Fruit fly (Drosophila melanogaster) whole organism, prepupa: ENCODE results near the gene crp.
A peak's percentile ranks its signal among the peaks of the same experiment; 100 is the strongest.

Experiments
- Blimp-1 ChIP-seq: fragments of 200-800 bp; sonication (Bioruptor generic); optimal IDR thresholded peaks from 3 replicates; lab custom pipeline; 2017; ENCODE audit warnings: missing biosample characterization, missing genetic modification characterization, mild to moderate bottlenecking, moderate library complexity, missing genetic modification reagents
- CG10631 ChIP-seq: fragments of 200-800 bp; sonication (Bioruptor generic); optimal IDR thresholded peaks from 2 replicates; lab custom pipeline; 2016; ENCODE audit warnings: missing biosample characterization, missing genetic modification characterization
- CG15336 ChIP-seq: fragments of 200-800 bp; sonication (Bioruptor generic); IDR thresholded peaks from 2 replicates; pipeline ENCODE4 v1.3.6; 2022; ENCODE audit warnings: missing biosample characterization, missing genetic modification characterization
- CG1621 ChIP-seq: fragments of 200-800 bp; sonication (Bioruptor generic); optimal IDR thresholded peaks from 3 replicates; lab custom pipeline; 2018; ENCODE audit warnings: missing biosample characterization, mild to moderate bottlenecking, missing genetic modification characterization
- CG16779 ChIP-seq: fragments of 200-800 bp; sonication (Bioruptor generic); optimal IDR thresholded peaks from 3 replicates; lab custom pipeline; 2017; ENCODE audit warnings: missing biosample characterization, mild to moderate bottlenecking, missing genetic modification characterization
- CG3032 ChIP-seq: fragments of 200-800 bp; optimal IDR thresholded peaks from 2 replicates; lab custom pipeline; 2019; ENCODE audit warnings: missing biosample characterization, mild to moderate bottlenecking, missing genetic modification characterization, moderate library complexity
- CG32006 ChIP-seq: fragments of 200-800 bp; sonication (Bioruptor generic); optimal IDR thresholded peaks from 3 replicates; lab custom pipeline; 2017; ENCODE audit warnings: missing biosample characterization, mild to moderate bottlenecking, missing genetic modification characterization
- CG3919 ChIP-seq: fragments of 200-800 bp; sonication (Bioruptor generic); optimal IDR thresholded peaks from 3 replicates; lab custom pipeline; 2016; ENCODE audit warnings: missing biosample characterization, missing genetic modification characterization
- CG4318 ChIP-seq: fragments of 200-800 bp; sonication (Bioruptor generic); optimal IDR thresholded peaks from 3 replicates; lab custom pipeline; 2017; ENCODE audit warnings: missing biosample characterization, mild to moderate bottlenecking, missing genetic modification characterization
- CG6163 ChIP-seq: fragments of 200-800 bp; sonication (Bioruptor generic); IDR thresholded peaks from 3 replicates; pipeline ENCODE4 v1.3.6; 2022; ENCODE audit warnings: missing biosample characterization, missing genetic modification characterization
- CG6792 ChIP-seq: fragments of 200-800 bp; sonication (Bioruptor generic); optimal IDR thresholded peaks from 3 replicates; lab custom pipeline; 2016; ENCODE audit warnings: missing biosample characterization, missing genetic modification characterization
- CG6854 ChIP-seq: fragments of 200-800 bp; sonication (Bioruptor generic); optimal IDR thresholded peaks from 2 replicates; lab custom pipeline; 2017; ENCODE audit warnings: missing biosample characterization, mild to moderate bottlenecking, missing genetic modification characterization
- CG7368 ChIP-seq: fragments of 200-800 bp; sonication (Bioruptor generic); optimal IDR thresholded peaks from 3 replicates; lab custom pipeline; 2016; ENCODE audit warnings: missing biosample characterization, missing genetic modification characterization
- CG8319 ChIP-seq: fragments of 200-800 bp; sonication (Bioruptor generic); optimal IDR thresholded peaks from 3 replicates; lab custom pipeline; 2016; ENCODE audit warnings: missing biosample characterization, missing genetic modification characterization
- Eip75B ChIP-seq: fragments of 200-800 bp; sonication (Bioruptor generic); optimal IDR thresholded peaks from 3 replicates; lab custom pipeline; 2016; ENCODE audit warnings: missing biosample characterization, missing genetic modification characterization
- Eip78C ChIP-seq: fragments of 200-800 bp; sonication (Bioruptor generic); peaks from one replicate; lab custom pipeline; 2016; ENCODE audit warnings: missing biosample characterization, missing genetic modification characterization
- Hr38 ChIP-seq: sonication (Bioruptor generic); optimal IDR thresholded peaks from 2 replicates; lab custom pipeline; 2016; ENCODE audit warnings: missing biosample characterization, missing genetic modification characterization
- Hr39 ChIP-seq: fragments of 200-800 bp; sonication (Bioruptor generic); optimal IDR thresholded peaks from 2 replicates; lab custom pipeline; 2016; ENCODE audit warnings: missing biosample characterization, missing genetic modification characterization
- Lpt ChIP-seq: fragments of 200-800 bp; sonication (Bioruptor generic); optimal IDR thresholded peaks from 3 replicates; lab custom pipeline; 2016; ENCODE audit warnings: missing biosample characterization, missing genetic modification characterization
- Met ChIP-seq: fragments of 200-800 bp; sonication (Bioruptor generic); optimal IDR thresholded peaks from 3 replicates; lab custom pipeline; 2016; ENCODE audit warnings: missing biosample characterization, missing genetic modification characterization
- OdsH ChIP-seq: fragments of 200-800 bp; sonication (Bioruptor generic); optimal IDR thresholded peaks from 3 replicates; lab custom pipeline; 2016; ENCODE audit warnings: missing biosample characterization, missing genetic modification characterization
- Smox ChIP-seq: fragments of 200-800 bp; sonication (Bioruptor generic); optimal IDR thresholded peaks from 3 replicates; lab custom pipeline; 2016; ENCODE audit warnings: missing biosample characterization, missing genetic modification characterization
- Sox102F ChIP-seq: fragments of 200-800 bp; sonication (Bioruptor generic); optimal IDR thresholded peaks from 2 replicates; lab custom pipeline; 2016; ENCODE audit warnings: missing biosample characterization, mild to moderate bottlenecking, missing genetic modification characterization
- Sox14 ChIP-seq: fragments of 200-800 bp; sonication (Bioruptor generic); optimal IDR thresholded peaks from 3 replicates; lab custom pipeline; 2016; ENCODE audit warnings: missing biosample characterization, missing genetic modification characterization
- achi ChIP-seq: fragments of 200-800 bp; sonication (Bioruptor generic); optimal IDR thresholded peaks from 3 replicates; lab custom pipeline; 2016; ENCODE audit warnings: missing biosample characterization, missing genetic modification characterization
- acj6 ChIP-seq: fragments of 200-800 bp; sonication (Bioruptor generic); optimal IDR thresholded peaks from 3 replicates; lab custom pipeline; 2016; ENCODE audit warnings: missing biosample characterization, missing genetic modification characterization
- cyc ChIP-seq: fragments of 200-800 bp; sonication (Bioruptor generic); optimal IDR thresholded peaks from 3 replicates; lab custom pipeline; 2016; ENCODE audit warnings: missing biosample characterization, missing genetic modification characterization
- dac ChIP-seq: fragments of 200-800 bp; sonication (Bioruptor generic); optimal IDR thresholded peaks from 2 replicates; lab custom pipeline; 2017; ENCODE audit warnings: missing biosample characterization, mild to moderate bottlenecking, missing genetic modification characterization
- dsx ChIP-seq: fragments of 200-800 bp; optimal IDR thresholded peaks from 3 replicates; lab custom pipeline; 2019; ENCODE audit warnings: missing biosample characterization, mild to moderate bottlenecking, missing genetic modification characterization, moderate library complexity; ENCODE audit not compliant: poor library complexity, severe bottlenecking
- eg ChIP-seq: fragments of 200-800 bp; sonication (Bioruptor generic); IDR thresholded peaks from 3 replicates; pipeline ENCODE4 v1.3.6; 2022; ENCODE audit warnings: missing biosample characterization, missing genetic modification characterization
- esn ChIP-seq: fragments of 200-800 bp; sonication (Bioruptor generic); optimal IDR thresholded peaks from 2 replicates; lab custom pipeline; 2016; ENCODE audit warnings: missing biosample characterization, mild to moderate bottlenecking, missing genetic modification characterization, moderate library complexity
- fd85E ChIP-seq: fragments of 200-800 bp; sonication (Bioruptor generic); optimal IDR thresholded peaks from 3 replicates; lab custom pipeline; 2016; ENCODE audit warnings: missing biosample characterization, missing genetic modification characterization
- fkh ChIP-seq: fragments of 200-800 bp; sonication (Bioruptor generic); optimal IDR thresholded peaks from 3 replicates; lab custom pipeline; 2017; ENCODE audit warnings: missing biosample characterization, mild to moderate bottlenecking, missing genetic modification characterization, moderate library complexity
- net ChIP-seq: fragments of 200-800 bp; sonication (Bioruptor generic); optimal IDR thresholded peaks from 3 replicates; lab custom pipeline; 2016; ENCODE audit warnings: missing biosample characterization, missing genetic modification characterization
- pdm3 ChIP-seq: fragments of 200-800 bp; sonication (Bioruptor generic); optimal IDR thresholded peaks from 3 replicates; lab custom pipeline; 2016; ENCODE audit warnings: missing biosample characterization, missing genetic modification characterization
- spab ChIP-seq: fragments of 200-800 bp; sonication (Bioruptor generic); optimal IDR thresholded peaks from 2 replicates; lab custom pipeline; 2017; ENCODE audit warnings: missing biosample characterization, mild to moderate bottlenecking, missing genetic modification characterization, missing genetic modification reagents
- ss ChIP-seq, 2 experiments: fragments of 200-800 bp; sonication (Bioruptor generic); optimal IDR thresholded peaks; 2 replicates in 1 of 2; 3 replicates in 1 of 2; lab custom pipeline; 2017 to 2018; ENCODE audit warnings: mild to moderate bottlenecking in 2 of 2, missing biosample characterization in 2 of 2, missing genetic modification characterization in 2 of 2, moderate library complexity in 1 of 2
- svp ChIP-seq: fragments of 200-800 bp; sonication (Bioruptor generic); peaks from one replicate; lab custom pipeline; 2016; ENCODE audit warnings: missing biosample characterization, missing genetic modification characterization
- topi ChIP-seq: fragments of 200-800 bp; sonication (Bioruptor generic); optimal IDR thresholded peaks from 3 replicates; lab custom pipeline; 2016; ENCODE audit warnings: missing biosample characterization, missing genetic modification characterization
- vri ChIP-seq: fragments of 200-800 bp; sonication (Bioruptor generic); optimal IDR thresholded peaks from 3 replicates; lab custom pipeline; 2016; ENCODE audit warnings: missing biosample characterization, mild to moderate bottlenecking, missing genetic modification characterization

Gene crp

DNA sequence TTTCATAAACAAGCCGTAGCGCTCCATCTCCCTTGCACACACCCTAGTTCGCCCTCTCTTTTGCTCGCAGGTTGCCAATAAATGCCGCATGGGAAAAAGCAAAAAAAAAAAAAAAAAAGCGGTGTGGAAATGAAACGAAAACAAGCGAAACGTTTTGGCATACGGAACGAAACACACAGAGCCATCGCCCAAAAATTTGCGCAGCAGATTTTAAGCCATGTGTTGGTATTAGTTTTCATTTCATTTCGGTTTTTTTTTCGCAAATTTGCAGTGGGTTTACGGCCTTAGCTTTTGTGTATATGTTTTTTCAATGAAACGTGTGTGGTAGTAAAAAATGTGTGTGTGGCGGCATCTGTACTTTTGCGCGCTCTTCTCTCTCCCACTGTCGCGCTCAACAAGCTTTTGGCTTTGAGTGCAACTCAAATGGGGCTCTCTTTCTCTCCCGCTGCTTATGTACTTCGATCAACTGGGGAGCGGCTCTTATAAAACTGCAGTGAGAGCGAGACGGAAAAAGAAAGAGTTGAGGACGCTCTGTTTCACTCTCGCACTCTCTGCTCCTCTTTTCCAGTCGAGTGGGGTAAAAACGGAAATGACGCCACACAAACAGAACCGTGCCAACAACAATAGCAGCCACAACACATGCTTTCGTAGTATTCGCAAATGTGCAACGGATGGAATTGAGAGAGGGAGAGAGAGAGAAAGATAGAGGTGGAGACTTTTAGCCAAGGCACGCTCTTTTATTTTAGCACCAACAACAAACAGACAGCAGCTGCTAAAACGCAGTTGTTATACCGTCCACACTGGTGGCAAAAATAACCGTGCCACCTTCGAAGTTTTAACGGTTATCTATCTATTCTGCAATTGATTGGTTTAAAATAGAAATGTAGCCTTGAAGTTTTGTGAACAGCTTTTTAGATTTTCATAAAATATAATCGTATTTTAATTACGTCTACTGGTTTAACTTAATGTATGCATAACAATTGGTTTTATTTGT is 2.9 kb downstream of the crp start (continued):
- TF ChIP-seq net (peak; percentile 47), CG6163 (GFP tag; lab: Robert Waterston, UW) (no peak), CG1621 (tag; lab: Kevin White, UChicago) (peak; percentile 28), CG6854 (GFP tag; lab: Kevin White, UChicago) (peak; percentile 84), CG4318 (GFP tag; lab: Kevin White, UChicago) (peak; percentile 26), Sox102F (GFP tag; lab: Kevin White, UChicago) (peak; percentile 75), pdm3 (GFP tag; lab: Kevin White, UChicago) (peak; percentile 71), CG32006 (GFP tag; lab: Kevin White, UChicago) (peak; percentile 64), dac (GFP tag; lab: Kevin White, UChicago) (no peak), svp (GFP tag; lab: Kevin White, UChicago) (peak; percentile 74), CG10631 (GFP tag; lab: Kevin White, UChicago) (peak; percentile 56), acj6 (GFP tag; lab: Kevin White, UChicago) (peak; percentile 80), Sox14 (GFP tag; lab: Kevin White, UChicago) (peak; percentile 82), esn (peak; percentile 74), ss (GFP tag; optimal IDR thresholded peaks at IDR 0.05; lab: Kevin White, UChicago) (peak in 1 of 2 experiments; percentile 69), achi (peak; percentile 66), Hr39 (GFP tag; lab: Kevin White, UChicago) (peak; percentile 74), CG3919 (GFP tag; lab: Kevin White, UChicago) (peak; percentile 69), cyc (peak; percentile 58), spab (peak; percentile 46), CG3032 (tag; lab: Kevin White, UChicago) (peak; percentile 52), fd85E (GFP tag; lab: Kevin White, UChicago) (peak; percentile 67)

- TF ChIP-seq CG15336 = no peak
- TF ChIP-seq Met = no peak
- peak; percentile 30 for TF ChIP-seq Lpt
- TF ChIP-seq vri (GFP tag; lab: Kevin White, UChicago) = no peak
- no peak for TF ChIP-seq CG32006 (GFP tag; lab: Kevin White, UChicago)
- TF ChIP-seq pdm3 (GFP tag; lab: Kevin White, UChicago) = no peak
- peak; percentile 20; the same call in 2 of the 3 replicates for TF ChIP-seq CG6163 (GFP tag; lab: Robert Waterston, UW)
- TF ChIP-seq CG16779 = no peak
- TF ChIP-seq fkh (GFP tag; lab: Kevin White, UChicago) = peak; percentile 3
- TF ChIP-seq svp (GFP tag; lab: Kevin White, UChicago) = peak; percentile 48
- TF ChIP-seq, all 60 proteins: peak for 4
Observed at dm6 chr2L:16282856-16283255, 4.7 kb downstream of the crp start.

- no peak for TF ChIP-seq svp (GFP tag; lab: Kevin White, UChicago)
- peak; percentile 1 for TF ChIP-seq CG6854 (GFP tag; lab: Kevin White, UChicago)
- peak; percentile 43 for TF ChIP-seq cyc
- TF ChIP-seq fkh (GFP tag; lab: Kevin White, UChicago) = no peak
- TF ChIP-seq vri (GFP tag; lab: Kevin White, UChicago) = peak; percentile 13
- peak; percentile 21; the same call in 1 of the 3 replicates for TF ChIP-seq CG6163 (GFP tag; lab: Robert Waterston, UW)
- peak; percentile 24 for TF ChIP-seq Hr39 (GFP tag; lab: Kevin White, UChicago)
- peak; percentile 5 for TF ChIP-seq Lpt
Observed at dm6 chr2L:16282077-16282471, 5.5 kb downstream of the crp start.

- TF ChIP-seq CG1621 (tag; lab: Kevin White, UChicago) = no peak
- peak; percentile 15 for TF ChIP-seq Smox
- TF ChIP-seq dsx (GFP tag; lab: Kevin White, UChicago) = peak; percentile 16
- peak; percentile 67 for TF ChIP-seq Eip78C (GFP tag; lab: Kevin White, UChicago)
- TF ChIP-seq CG6792 (GFP tag; lab: Kevin White, UChicago) = no peak
- TF ChIP-seq pdm3 (GFP tag; lab: Kevin White, UChicago) = peak; percentile 56
- TF ChIP-seq CG4318 (GFP tag; lab: Kevin White, UChicago) = peak; percentile 51
- TF ChIP-seq topi = peak; percentile 4
- TF ChIP-seq OdsH = peak; percentile 44
- TF ChIP-seq Eip75B = peak; percentile 34
- no peak for TF ChIP-seq CG7368 (GFP tag; lab: Kevin White, UChicago)
- no peak for TF ChIP-seq CG6163 (GFP tag; lab: Robert Waterston, UW)
- peak; percentile 44 for TF ChIP-seq svp (GFP tag; lab: Kevin White, UChicago)
- TF ChIP-seq eg (GFP tag; lab: Robert Waterston, UW) = no peak
- no peak for TF ChIP-seq Sox102F (GFP tag; lab: Kevin White, UChicago)
- TF ChIP-seq Lpt = no peak
- TF ChIP-seq Blimp-1 (GFP tag; lab: Kevin White, UChicago) = no peak
- peak; percentile 13 for TF ChIP-seq Hr39 (GFP tag; lab: Kevin White, UChicago)
- peak; percentile 50 for TF ChIP-seq acj6 (GFP tag; lab: Kevin White, UChicago)
- TF ChIP-seq cyc = no peak
- no peak for TF ChIP-seq Hr38 (GFP tag; lab: Kevin White, UChicago)
- TF ChIP-seq CG8319 (GFP tag; lab: Kevin White, UChicago) = no peak
Observed at dm6 chr2L:16281419-16282076, 6.0 kb downstream of the crp start.
